Fruit fly (Drosophila melanogaster) whole organism, adult: ENCODE measurements around the gene SsRbeta.

Experiments
- CG5204 ChIP-seq: fragments of 200-800 bp; sonication (Bioruptor generic); optimal IDR thresholded peaks from 2 replicates; lab custom pipeline; 2016; ENCODE audit warnings: missing biosample characterization, missing genetic modification characterization
- cnc ChIP-seq, 2 experiments: fragments of >200 bp; optimal IDR thresholded peaks; 2 replicates each; lab custom pipeline; 2017
- ovo ChIP-seq: fragments of 200-800 bp; sonication (Bioruptor generic); optimal IDR thresholded peaks from 2 replicates; lab custom pipeline; 2016; ENCODE audit warnings: missing biosample characterization, missing genetic modification characterization

DNA sequence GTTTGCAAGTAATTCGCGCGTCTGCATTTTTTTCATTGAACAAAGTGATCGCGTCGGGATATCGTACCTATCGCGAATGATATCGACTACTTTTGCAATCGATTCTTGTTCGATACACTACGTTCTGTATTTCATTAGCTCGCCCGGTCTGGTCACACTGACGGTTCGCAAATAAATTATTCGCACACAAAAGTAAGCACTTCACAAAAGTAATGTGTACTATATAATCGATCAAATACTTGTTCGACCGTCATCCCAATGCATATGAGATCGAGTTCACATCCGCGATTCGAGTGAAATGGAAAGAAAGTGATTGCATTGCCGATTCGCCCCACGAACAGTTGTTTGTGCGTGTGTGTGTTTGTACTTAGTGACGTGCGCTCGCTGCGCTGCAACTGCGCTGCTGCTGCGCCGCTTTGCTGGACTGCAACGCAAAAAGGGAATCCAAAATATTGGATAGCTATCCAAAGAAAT, 39.0 kb upstream of the SsRbeta start, which contains the start of the genes CG5235 and ClC-c:
- no peak for TF ChIP-seq cnc (optimal IDR thresholded peaks at IDR 0.05; lab: Kevin White, UChicago)
- TF ChIP-seq ovo (GFP tag; lab: Kevin White, UChicago), result no peak
- no peak for TF ChIP-seq CG5204
